Fruit fly (Drosophila melanogaster) ovary, adult (tissue): ENCODE results near the gene PH4alphaEFB.

Experiments
- CG17801 ChIP-seq: fragments of 200-800 bp; optimal IDR thresholded peaks from 2 replicates; lab custom pipeline; 2019; ENCODE audit warnings: missing biosample characterization, mild to moderate bottlenecking, missing genetic modification characterization, moderate library complexity; ENCODE audit not compliant: partially characterized antibody

Gene PH4alphaEFB

DNA sequence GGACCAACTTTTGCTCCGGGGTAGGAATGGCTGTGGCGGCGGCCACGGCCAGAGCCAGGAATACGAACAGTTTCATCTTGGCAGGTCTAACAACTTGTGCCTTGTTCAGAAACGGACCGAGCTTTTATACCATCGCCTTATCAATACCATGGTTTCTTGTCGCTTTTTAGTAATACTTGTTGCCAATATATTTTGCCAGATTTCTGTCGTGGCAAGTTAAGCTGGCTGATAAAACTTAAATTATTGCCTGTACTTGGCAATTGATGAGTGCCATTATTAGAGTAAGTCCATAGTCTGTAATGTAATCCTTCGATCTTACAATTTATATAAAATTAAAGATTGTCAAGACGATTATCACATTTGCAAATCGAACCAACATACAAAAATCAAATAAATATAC is 22.0 kb downstream of the PH4alphaEFB start, which contains the start of gene Jon99Fii:
Gene Jon99Fii, minus strand, starts transcription at position 101 of the 400 bp plus-strand sequence.
- TF ChIP-seq CG17801 (GFP tag; lab: Kevin White, UChicago): no peak

DNA sequence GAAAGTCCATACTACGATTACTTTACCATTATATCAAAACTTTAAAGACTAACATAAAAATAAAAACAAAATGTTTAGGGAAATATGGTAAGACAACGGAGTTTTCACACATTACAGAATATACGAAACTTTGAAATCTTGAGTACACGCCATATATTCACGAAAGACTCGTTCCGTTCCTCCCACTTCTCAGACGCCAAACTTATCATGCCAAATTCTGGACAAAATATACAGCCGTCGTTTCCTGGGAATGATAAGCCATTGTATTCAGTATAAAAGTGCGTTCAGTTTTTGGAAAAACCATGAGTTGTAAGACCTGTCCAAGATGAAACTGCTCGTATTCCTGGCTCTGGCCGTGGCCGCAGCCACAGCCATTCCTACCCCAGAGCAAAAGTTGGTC is 22.8 kb downstream of the PH4alphaEFB start, which contains the start of gene Jon99Fi:
Gene Jon99Fi, plus strand, starts transcription at position 301 of the 400 bp plus-strand sequence.
- no peak for TF ChIP-seq CG17801 (GFP tag; lab: Kevin White, UChicago)

DNA sequence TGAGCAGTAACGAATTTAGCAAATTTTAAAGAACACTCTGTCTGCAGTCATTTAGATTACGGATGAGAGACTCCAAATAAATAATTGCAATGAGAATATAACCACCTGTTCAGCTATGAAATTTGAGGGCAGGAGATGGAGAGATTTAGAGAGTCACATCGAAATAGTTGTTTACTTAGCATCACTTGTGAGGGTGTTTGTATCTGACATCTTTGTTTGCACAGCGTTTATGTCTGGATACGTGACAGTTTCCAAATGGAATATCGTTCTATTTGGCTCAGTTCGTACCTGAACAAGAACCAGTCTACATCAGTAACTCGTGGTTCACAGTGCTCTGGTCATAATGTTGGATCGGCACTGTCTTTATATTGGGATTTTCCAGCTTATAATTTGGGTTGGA is 23.9 kb downstream of the PH4alphaEFB start, which contains the start of gene PH4alphaSG2:
Gene PH4alphaSG2, plus strand, starts transcription at position 278 of the 400 bp plus-strand sequence.
- no peak for TF ChIP-seq CG17801 (GFP tag; lab: Kevin White, UChicago)

DNA sequence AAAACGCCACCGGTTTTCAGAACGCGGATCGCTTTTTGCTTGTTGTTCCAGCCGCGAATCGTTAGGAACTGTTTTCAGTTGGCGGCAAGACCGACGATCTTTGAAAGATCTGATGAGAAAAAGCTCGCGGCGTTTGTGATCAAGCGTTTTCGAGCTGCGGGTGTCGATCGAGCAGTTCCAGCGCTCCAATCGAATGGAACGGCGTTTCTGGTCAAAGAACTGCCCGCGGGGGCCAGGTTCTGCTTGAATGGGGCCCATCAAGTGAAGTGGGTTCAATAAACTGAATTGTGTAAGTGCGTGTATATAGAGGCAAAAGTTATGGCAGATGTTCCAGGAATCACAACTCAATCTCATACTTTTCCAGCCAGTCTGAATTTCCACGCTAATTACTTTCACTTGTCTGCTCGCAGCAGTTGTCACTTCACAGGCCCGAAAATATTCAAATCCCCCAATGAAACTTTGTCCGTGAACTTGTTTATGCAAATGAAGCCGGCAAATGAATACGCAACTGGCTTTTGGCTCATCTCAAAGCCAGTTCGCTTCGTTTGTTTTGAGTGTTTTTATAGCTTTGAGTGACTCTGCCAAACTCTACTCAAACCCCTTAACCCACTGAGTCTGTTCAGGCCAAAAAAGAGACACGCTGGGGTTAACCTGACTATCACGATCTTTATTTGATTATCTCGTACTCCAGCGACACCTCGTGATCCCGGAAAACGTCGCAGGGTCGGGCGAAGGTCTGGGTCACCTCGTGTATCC is 30.4 kb downstream of the PH4alphaEFB start, which contains the start of gene PH4alphaMP:
Gene PH4alphaMP, minus strand, starts transcription at position 51 of the 756 bp plus-strand sequence.
- TF ChIP-seq CG17801 (GFP tag; lab: Kevin White, UChicago): no peak

DNA sequence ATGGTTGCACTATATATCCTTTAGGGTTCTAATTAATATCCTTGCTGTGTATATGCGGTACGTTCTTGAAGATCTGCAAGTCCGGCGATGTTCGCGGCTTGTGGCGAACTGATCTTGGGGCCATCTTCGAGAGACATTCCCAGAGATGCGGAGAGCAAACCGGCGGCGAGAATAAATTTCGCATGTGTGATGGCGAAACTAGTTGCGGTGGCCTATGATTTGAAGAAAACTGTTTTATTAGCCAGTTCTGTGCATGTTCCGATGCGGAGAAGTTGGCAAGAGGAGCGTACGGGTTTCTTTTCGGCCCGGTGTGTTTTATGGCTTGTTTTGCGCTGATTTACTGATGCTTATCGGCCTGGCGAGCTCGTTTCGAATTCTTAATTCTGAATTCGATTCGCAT is 34.4 kb downstream of the PH4alphaEFB start, which contains the start of gene PH4alphaNE1:
Gene PH4alphaNE1, minus strand, starts transcription at position 101 of the 400 bp plus-strand sequence.
- TF ChIP-seq CG17801 (GFP tag; lab: Kevin White, UChicago): no peak

DNA sequence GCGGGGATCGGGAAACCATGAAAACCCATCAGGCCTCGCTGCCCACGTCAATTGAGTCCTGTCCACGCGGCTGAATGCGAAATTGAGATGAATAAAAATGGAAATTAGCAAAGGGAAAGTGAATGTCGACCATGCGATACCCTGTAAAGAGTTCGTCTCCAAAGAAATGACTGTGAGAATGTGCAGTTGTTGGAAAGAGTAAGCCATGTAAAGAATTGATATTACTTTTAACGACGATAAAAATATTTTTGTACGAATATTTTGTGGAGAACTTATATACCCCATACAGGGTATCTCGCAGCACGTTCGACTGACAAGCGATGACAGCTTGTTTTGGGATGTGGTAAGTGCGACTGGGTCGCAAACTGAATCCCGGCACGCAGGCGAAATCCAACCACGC is 35.3 kb downstream of the PH4alphaEFB start:
- TF ChIP-seq CG17801 (GFP tag; lab: Kevin White, UChicago): no peak

DNA sequence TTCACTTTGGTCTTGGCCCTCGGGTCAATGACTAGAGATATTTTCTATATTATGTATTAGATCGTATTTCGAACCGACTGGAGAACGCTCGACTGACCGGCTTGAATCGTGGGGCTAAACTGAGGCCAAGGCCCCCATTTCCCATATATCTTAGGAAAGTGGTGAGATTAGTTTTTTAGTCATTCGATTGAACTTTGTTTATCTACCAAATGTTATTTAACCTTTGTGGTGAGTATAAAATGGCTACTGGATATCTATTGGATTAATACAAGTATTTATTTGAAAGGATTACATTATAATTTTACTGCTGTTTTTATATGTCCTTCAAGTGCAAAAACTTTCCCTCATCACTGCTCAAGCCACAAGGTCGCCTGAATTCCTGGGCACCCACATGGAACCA is 37.6 kb downstream of the PH4alphaEFB start, which contains the start of gene CG31371:
Gene CG31371, minus strand, starts transcription at position 101 of the 400 bp plus-strand sequence.
- TF ChIP-seq CG17801 (GFP tag; lab: Kevin White, UChicago): no peak

DNA sequence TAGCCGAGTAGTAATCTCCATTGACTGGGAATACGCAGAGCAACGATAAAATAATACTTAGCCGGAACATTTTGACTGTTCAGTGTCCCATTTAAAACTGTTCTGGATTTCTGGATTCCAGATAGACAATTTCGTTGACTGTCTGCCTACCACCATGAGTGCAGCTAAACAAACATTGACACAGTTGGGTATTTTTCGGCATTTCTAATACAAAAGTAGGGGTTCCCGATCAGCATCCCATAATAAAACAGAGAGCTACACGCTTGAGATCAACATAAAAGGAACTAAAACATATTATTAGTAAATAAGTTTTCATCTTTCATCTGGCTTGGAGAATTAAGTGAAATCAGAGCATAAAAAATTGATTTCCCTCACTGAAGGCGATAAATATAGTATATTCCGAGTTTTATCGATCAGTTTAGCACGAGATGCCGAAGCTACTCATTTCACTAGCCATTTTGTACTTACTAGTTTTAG is 39.7 kb downstream of the PH4alphaEFB start, which contains the start of the genes PH4alphaSG1 and CG15539:
Gene PH4alphaSG1, minus strand, starts transcription at position 101 of the 477 bp plus-strand sequence.
Gene CG15539, plus strand, starts transcription at position 427 of the 477 bp plus-strand sequence.
- no peak for TF ChIP-seq CG17801 (GFP tag; lab: Kevin White, UChicago)

DNA sequence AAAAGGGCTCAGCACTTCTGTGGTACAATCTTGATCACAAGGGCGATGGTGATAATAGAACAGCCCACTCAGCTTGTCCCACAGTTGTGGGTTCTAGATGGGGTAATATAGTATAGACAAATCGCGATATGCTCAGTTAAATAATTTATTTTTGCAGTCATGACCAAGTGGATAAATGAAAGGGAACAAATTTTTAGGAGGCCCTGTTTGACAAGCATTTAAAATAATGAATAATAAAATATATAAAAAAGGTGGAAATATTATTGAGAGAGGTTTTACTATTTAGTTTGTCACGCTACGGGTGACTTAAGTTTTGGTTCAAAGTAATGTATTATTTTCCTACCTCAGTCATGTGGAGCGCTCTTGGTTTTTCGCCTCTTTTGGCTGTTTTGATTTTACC is 41.9 kb downstream of the PH4alphaEFB start, which contains the start of gene CG34041:
Gene CG34041, plus strand, starts transcription at position 301 of the 400 bp plus-strand sequence.
- TF ChIP-seq CG17801 (GFP tag; lab: Kevin White, UChicago): no peak

DNA sequence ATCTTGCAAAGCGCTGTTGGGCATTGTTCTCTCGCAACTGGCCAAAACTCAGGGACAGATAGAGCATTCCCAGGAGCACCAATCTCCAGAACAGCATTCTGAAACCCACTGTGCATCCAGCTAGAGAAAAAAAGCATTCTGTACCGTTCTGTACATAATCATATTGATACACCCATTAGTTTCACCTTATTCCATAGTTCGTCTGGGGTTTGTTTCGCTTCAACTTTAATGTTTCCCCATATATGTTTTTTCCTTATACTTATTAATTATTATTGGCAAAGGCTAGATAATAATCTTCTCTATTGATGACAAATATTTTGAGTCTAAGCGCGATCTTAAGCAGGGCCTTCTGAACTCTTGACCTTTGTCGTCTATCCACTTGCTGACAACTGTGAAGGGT is 46.3 kb downstream of the PH4alphaEFB start, which contains the start of gene PH4alphaNE2:
Gene PH4alphaNE2, minus strand, starts transcription at position 101 of the 400 bp plus-strand sequence.
- TF ChIP-seq CG17801 (GFP tag; lab: Kevin White, UChicago): no peak

DNA sequence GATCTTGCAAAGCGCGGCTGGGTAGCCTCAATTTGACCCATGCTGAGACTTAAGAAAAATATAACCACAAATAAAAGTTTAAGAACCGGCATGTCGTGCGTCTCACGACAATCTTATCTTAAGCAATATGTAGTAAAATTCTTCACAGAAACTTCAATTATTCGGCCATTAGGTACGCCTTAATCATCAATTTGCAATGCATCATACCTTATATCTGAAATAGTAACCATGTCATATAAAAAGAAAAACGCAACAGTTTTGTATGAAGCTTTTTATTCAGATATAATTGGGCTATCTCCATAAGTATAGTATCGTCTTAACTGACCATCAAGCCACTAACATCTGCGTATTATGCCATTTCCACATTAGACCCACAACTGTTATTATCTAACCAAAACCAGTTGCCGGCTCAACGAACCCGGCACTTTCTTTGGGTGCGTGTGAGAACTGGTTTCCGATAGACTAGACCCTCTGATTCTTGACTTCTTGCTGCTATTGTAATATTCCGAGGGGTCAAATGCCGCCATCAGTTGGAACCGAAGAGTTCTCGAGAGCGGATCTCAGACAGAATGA is 48.5 kb downstream of the PH4alphaEFB start, which contains the start of the genes CG31524 and CG9698:
Gene CG31524, minus strand, starts transcription at position 101 of the 573 bp plus-strand sequence.
Gene CG9698, plus strand, starts transcription at position 523 of the 573 bp plus-strand sequence.
- TF ChIP-seq CG17801 (GFP tag; lab: Kevin White, UChicago): no peak

DNA sequence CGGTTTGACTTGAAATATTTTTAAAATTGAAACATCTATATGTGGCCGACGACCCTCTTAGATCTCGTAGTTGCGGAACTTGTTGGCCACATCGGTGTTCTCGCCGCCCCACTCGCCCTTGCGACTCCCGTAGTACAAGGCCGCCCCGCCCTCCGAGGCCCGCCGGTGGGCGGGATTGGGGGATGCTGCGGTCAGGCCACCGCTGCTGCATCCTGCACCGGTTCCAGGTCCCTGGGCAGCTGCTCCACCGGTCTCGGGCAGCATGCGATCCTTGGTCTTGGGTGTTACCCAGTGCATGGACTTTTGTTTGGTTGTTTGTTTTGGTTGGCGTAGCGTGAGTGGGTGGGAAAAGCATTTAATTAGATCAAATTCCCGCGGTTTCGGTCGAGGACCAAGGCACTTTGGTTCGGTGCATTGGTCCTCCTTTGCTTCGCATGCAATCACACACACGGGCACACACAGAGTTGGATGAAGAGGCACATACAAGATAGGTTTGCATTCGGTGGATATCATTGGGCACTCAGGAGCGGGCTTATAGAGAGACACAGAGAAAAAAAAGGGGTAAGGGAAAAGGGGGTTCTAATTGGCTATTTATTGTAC is 52.5 kb downstream of the PH4alphaEFB start:
- TF ChIP-seq CG17801 (GFP tag; lab: Kevin White, UChicago): no peak

DNA sequence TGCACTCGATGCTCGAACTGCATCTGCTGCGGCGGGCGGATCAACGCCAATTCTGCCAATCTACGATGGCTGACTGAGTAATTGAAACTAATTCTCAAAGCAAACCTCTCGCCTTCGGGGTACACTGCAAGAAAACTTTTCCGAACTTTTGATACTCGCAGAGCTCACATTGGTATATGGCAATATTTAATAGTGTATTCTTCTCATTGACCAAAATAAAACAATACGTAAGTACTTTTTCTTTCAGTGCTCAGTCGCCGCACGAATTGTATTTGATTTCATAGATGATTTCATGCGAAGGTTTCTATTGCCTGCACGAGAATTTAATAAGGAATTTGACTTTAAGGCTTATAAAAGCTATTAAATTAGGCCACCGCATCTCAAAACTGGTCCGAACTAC is 59.8 kb downstream of the PH4alphaEFB start:
- TF ChIP-seq CG17801 (GFP tag; lab: Kevin White, UChicago): no peak

DNA sequence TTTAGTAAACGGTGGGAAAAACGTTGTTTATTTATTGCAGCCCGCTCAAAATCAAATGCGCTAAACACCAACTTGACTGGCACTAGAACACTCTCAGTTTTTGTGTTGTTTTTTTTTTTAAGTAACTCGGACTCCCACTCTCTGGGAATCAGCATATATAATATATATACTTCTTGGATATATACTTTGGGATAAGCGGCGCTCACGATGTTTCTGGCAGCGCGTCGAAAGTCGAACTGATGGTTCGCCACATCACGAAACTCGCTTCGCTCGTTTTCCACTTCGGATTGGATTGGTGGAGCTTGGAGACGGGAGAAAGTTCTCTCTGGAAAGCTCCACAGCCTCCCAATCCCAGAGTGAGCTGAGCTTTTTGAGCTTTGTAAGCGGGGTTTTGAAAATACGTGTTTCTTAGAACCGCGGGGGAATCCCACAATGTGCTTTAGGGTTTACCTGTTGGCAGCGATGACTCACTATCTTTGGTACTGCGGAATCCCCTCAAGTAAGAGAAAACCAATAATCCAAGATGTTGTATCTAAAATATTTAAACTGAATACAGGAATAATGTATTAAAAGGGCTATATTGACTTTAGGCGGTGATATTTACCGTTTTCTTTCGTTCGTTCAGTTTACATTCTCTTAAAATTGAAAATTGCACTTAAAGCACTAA is 61.1 kb downstream of the PH4alphaEFB start, which contains the start of gene jdp:
Gene jdp, minus strand, starts transcription at position 239 of the 667 bp plus-strand sequence.
- TF ChIP-seq CG17801 (GFP tag; lab: Kevin White, UChicago): peak; percentile 5
